Fruit fly (Drosophila melanogaster): ENCODE data around the gene Mlp84B.

DNA sequence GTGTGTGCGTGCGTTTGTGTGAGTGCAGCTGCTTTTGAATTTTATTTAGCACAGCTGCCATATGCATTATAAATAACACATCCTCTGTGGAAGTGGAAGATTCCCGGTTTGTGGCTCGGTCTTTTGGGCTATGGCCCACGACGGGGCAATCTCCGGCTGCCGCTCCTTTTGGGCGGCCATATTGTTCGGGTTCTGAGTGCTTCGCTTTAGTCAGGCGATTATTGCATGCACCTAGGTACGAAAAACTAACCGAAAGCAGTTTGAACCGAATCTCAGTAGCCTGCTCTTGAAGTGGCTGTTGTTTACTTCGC is 42.5 kb downstream of the Mlp84B start:
- TF ChIP-seq esn (GFP tag; optimal IDR thresholded peaks at IDR 0.05) = no peak
- TF ChIP-seq pdm3 (GFP tag; optimal IDR thresholded peaks at IDR 0.05) = no peak
- no peak for TF ChIP-seq Ets21C (GFP tag; optimal IDR thresholded peaks at IDR 0.05)
- no peak for TF ChIP-seq acj6 (GFP tag; optimal IDR thresholded peaks at IDR 0.05)
- TF ChIP-seq eg (GFP tag; IDR thresholded peaks at IDR 0.05) = no peak
- TF ChIP-seq achi (GFP tag; optimal IDR thresholded peaks at IDR 0.05) = no peak

Data from whole organism, prepupa.